Fruit fly (Drosophila melanogaster) Kc167 (cell line): ENCODE data around the gene CG34247.

ENCODE experiments used
- h ChIP-seq: fragments of >200 bp; optimal IDR thresholded peaks from 3 replicates; lab custom pipeline; 2018; ENCODE audit warnings: missing external identifiers
- insv ChIP-seq: fragments of >200 bp; optimal IDR thresholded peaks from 3 replicates; lab custom pipeline; 2018; ENCODE audit warnings: missing external identifiers
- psq ChIP-seq: fragments of >200 bp; optimal IDR thresholded peaks from 2 replicates; lab custom pipeline; 2017; ENCODE audit warnings: missing external identifiers

DNA sequence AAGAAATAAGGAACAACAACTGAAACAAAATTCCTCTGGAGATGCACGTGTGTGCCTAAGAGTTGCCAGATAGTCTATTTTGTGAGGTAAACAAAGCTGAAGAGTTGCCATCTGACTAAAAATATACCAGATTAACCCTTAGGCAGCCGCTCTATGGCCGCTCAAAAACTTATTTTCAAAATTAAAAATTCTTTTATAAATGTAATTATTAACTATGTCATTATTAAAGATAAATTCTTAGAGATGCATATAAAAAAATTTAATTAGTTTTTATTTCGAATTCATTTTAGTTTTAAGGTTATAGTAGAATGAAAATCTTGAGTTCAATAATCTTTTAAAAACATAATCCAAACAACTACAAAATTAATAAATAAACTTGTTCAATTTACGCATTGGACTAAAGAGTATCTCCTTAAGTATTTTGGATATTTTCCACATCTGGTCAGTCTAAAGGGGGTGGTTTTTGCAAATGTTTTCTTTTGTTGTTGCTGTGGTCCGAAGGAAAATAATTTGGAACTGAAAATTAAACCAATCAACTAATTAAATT lies 32.7 kb downstream of the CG34247 start, which contains the start of gene Tmx3:
- TF ChIP-seq psq (lab: Kevin White, UChicago) (no peak), h (lab: Kevin White, UChicago) (no peak), insv (lab: Kevin White, UChicago) (no peak)
